Worm (Caenorhabditis elegans): ENCODE results near the gene K02E2.6.

DNA sequence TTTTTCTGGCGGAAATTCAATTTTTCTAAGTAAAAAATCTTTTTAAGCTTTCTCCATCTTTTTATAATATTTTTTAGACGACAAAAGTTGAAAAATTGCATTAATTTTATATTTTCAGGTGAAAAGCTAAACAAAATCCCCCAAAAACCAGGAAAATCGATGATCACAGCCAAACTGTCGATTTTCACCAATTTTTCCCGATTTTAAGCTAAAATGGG is 44.7 kb downstream of the K02E2.6 start, which contains the start of the genes fce-2 and F48F5.8:
- no peak for TF ChIP-seq mbf-1 (tag; optimal IDR thresholded peaks at IDR 0.05)
- no peak for TF ChIP-seq ama-1 (optimal IDR thresholded peaks at IDR 0.05)
- no peak for TF ChIP-seq elt-3 (tag; optimal IDR thresholded peaks at IDR 0.05)
- TF ChIP-seq blmp-1 (tag; optimal IDR thresholded peaks at IDR 0.05; ENCODE audit: insufficient read depth) = no peak
- no peak for TF ChIP-seq unc-39 (tag; optimal IDR thresholded peaks at IDR 0.05)
- TF ChIP-seq elt-1 (tag; optimal IDR thresholded peaks at IDR 0.05) = no peak
- no peak for TF ChIP-seq nhr-12 (tag; optimal IDR thresholded peaks at IDR 0.05)
- TF ChIP-seq lin-11 (tag; optimal IDR thresholded peaks at IDR 0.05) = no peak
- TF ChIP-seq aly-2 (tag; optimal IDR thresholded peaks at IDR 0.05) = no peak
- TF ChIP-seq nhr-10 (tag; optimal IDR thresholded peaks at IDR 0.05) = no peak
